Fruit fly (Drosophila melanogaster): ENCODE results near the gene Argk2.
A peak's percentile ranks its signal among the peaks of the same experiment; 100 is the strongest.

Gene Argk2

dm6 chr3L:9092356-9093103 is 45.3 kb downstream of the Argk2 start, which contains the start of gene CG32032 (continued):
- TF ChIP-seq ro (GFP tag; IDR thresholded peaks at IDR 0.05) (no peak), wdn (GFP tag; IDR thresholded peaks at IDR 0.05) (0 out of 2 replicates have a peak, but pooled peaks have one; percentile 5), CG42726 (GFP tag; IDR thresholded peaks at IDR 0.05; ENCODE audit: partially characterized antibody) (no peak), CG8388 (GFP tag; optimal IDR thresholded peaks at IDR 0.05) (no peak), sr (GFP tag; IDR thresholded peaks at IDR 0.05) (no peak), CG7928 (GFP tag; optimal IDR thresholded peaks at IDR 0.05) (no peak), danr (GFP tag; IDR thresholded peaks at IDR 0.05) (no peak), HLH54F (GFP tag; optimal IDR thresholded peaks at IDR 0.05) (no peak), CG12219 (GFP tag; optimal IDR thresholded peaks at IDR 0.05) (no peak), Rx (GFP tag; IDR thresholded peaks at IDR 0.05) (no peak), Ptx1 (GFP tag; IDR thresholded peaks at IDR 0.05) (no peak), CG8089 (GFP tag; optimal IDR thresholded peaks at IDR 0.05) (no peak), CG18764 (GFP tag; optimal IDR thresholded peaks at IDR 0.05) (no peak), ham (GFP tag; IDR thresholded peaks at IDR 0.05) (no peak), Hand (GFP tag; optimal IDR thresholded peaks at IDR 0.05) (no peak), CG9932 (GFP tag; IDR thresholded peaks at IDR 0.05) (peak; percentile 24; the same call in 1 of the 2 replicates), PHDP (tag; optimal IDR thresholded peaks at IDR 0.05) (no peak), Camta (GFP tag; optimal IDR thresholded peaks at IDR 0.05) (no peak), sna (GFP tag; IDR thresholded peaks at IDR 0.05; ENCODE audit: partially characterized antibody) (no peak), CG17612 (GFP tag; IDR thresholded peaks at IDR 0.05) (no peak), crol (GFP tag; IDR thresholded peaks at IDR 0.05) (0 out of 2 replicates have a peak, but pooled peaks have one; percentile 25), H2.0 (GFP tag; IDR thresholded peaks at IDR 0.05) (no peak), CG8765 (GFP tag; IDR thresholded peaks at IDR 0.05) (no peak), CG10274 (GFP tag; optimal IDR thresholded peaks at IDR 0.05) (no peak), ssp (GFP tag; IDR thresholded peaks at IDR 0.05) (no peak), peb (GFP tag; IDR thresholded peaks at IDR 0.05) (no peak), E2f2 (GFP tag; IDR thresholded peaks at IDR 0.05) (0 out of 2 replicates have a peak, but pooled peaks have one; percentile 12), fru (optimal IDR thresholded peaks at IDR 0.05) (no peak), Ravus (GFP tag; IDR thresholded peaks at IDR 0.05) (no peak), trem (tag; optimal IDR thresholded peaks at IDR 0.05) (no peak), CG3726 (GFP tag; IDR thresholded peaks at IDR 0.05) (no peak), D (optimal IDR thresholded peaks at IDR 0.05) (no peak), D (GFP tag; optimal IDR thresholded peaks at IDR 0.05) (no peak), Ets65A (GFP tag) (peak; percentile 32), CG11695 (GFP tag; IDR thresholded peaks at IDR 0.05) (0 out of 3 replicates have a peak, but pooled peaks have one; percentile 6), tgo (GFP tag; IDR thresholded peaks at IDR 0.05) (no peak), fd102C (GFP tag; optimal IDR thresholded peaks at IDR 0.05) (no peak), CG18599 (GFP tag; optimal IDR thresholded peaks at IDR 0.05) (peak; percentile 59), CG8281 (tag; optimal IDR thresholded peaks at IDR 0.05) (no peak), Hr3 (GFP tag; optimal IDR thresholded peaks at IDR 0.05) (no peak), CG9727 (GFP tag; optimal IDR thresholded peaks at IDR 0.05) (peak; percentile 14), Blimp-1 (GFP tag; optimal IDR thresholded peaks at IDR 0.05) (no peak), CG11085 (GFP tag; IDR thresholded peaks at IDR 0.05) (no peak), ken (GFP tag; IDR thresholded peaks at IDR 0.05) (no peak), CG12659 (GFP tag; optimal IDR thresholded peaks at IDR 0.05) (peak; percentile 13), HmgD (GFP tag; optimal IDR thresholded peaks at IDR 0.05) (no peak), caup (GFP tag; optimal IDR thresholded peaks at IDR 0.05; ENCODE audit: severe bottlenecking) (no peak), Mad (GFP tag; optimal IDR thresholded peaks at IDR 0.05) (no peak), exex (tag; optimal IDR thresholded peaks at IDR 0.05) (no peak), CG12391 (tag; optimal IDR thresholded peaks at IDR 0.05) (peak; percentile 13), tna (GFP tag; IDR thresholded peaks at IDR 0.05; ENCODE audit: partially characterized antibody) (no peak)
